Fruit fly (Drosophila melanogaster): Measurements from ENCODE around the gene Mur18B.

Gene Mur18B

DNA sequence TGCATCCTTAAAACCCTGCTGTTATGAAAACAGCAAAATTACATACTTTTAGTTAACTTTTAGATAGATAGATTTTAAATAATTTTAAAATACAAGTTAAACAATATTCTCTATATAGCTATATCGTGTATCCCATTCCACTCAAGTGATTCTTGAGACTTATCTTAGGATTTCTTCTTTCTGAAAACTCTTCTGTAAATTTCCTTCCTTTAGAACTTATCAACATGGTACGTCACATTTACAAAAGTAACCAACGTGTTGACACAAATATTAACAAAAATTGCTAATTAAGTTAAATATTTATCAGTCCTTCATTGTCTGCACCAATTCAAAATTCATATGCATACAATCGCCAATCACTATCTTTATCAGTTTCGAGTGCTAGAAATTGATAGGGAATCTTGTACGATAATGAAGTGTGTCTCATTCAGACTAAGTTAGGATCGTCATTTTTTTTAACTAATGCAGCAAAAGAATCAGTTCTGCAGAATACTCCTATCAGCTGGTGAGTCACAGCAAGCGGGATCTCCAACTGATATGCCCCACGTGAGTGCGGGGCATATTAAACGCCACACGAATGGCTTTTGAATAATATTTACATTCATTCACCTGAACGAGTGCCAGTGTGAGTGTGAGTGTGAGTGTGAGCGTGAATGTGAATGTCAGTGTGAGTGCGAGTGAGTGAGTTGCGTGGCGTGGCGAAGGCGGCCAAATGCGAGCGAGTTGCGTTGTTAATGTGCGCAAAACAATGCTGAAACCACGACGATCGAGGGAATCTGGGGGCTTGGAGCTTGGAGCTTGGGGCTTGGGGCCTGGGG lies 45.3 kb upstream of the Mur18B start:
- no peak for TF ChIP-seq ovo (GFP tag; optimal IDR thresholded peaks at IDR 0.05)
- TF ChIP-seq cic (GFP tag; optimal IDR thresholded peaks at IDR 0.05): peak; percentile 83
- no peak for TF ChIP-seq CG7045 (GFP tag; optimal IDR thresholded peaks at IDR 0.05)
- TF ChIP-seq tj (GFP tag; optimal IDR thresholded peaks at IDR 0.05): peak; percentile 1
- no peak for TF ChIP-seq CG12768 (GFP tag; optimal IDR thresholded peaks at IDR 0.05)
- no peak for TF ChIP-seq Hr96 (GFP tag; optimal IDR thresholded peaks at IDR 0.05)
- TF ChIP-seq Mnt (GFP tag; optimal IDR thresholded peaks at IDR 0.05): peak; percentile 73
- TF ChIP-seq kay (GFP tag; ENCODE audit: borderline replicate concordance): peak; percentile 91
- TF ChIP-seq CG7101 (tag; optimal IDR thresholded peaks at IDR 0.05): no peak
- TF ChIP-seq cnc (optimal IDR thresholded peaks at IDR 0.05): no peak
- TF ChIP-seq CG33017 (tag; optimal IDR thresholded peaks at IDR 0.05): no peak

DNA sequence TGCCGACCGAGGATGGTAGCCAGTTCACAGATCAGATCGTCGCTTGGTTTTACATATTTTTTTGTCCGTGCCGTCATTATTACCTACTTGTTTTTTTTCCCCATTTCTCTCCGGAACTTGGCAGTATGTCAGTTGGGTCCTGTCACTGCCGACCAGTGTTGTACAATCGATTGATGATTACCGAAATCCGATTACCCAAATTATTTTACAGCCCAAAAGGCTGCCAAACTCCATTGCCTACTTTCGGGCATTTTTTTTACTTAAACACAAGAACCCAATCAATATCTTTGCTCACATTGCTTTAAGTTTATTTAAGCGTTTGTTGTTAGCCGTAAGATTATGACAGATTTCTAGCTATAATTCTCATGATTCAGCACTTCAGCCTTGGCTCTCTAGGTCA lies 42.3 kb upstream of the Mur18B start, which contains the start of gene Inx5:
Gene Inx5 (minus strand): TSS at position 93 of the 400 bp plus-strand sequence.
- TF ChIP-seq CG14711 (tag; optimal IDR thresholded peaks at IDR 0.05): no peak
- TF ChIP-seq cnc (optimal IDR thresholded peaks at IDR 0.05): no peak
- no peak for TF ChIP-seq tj (GFP tag; optimal IDR thresholded peaks at IDR 0.05)
- no peak for TF ChIP-seq toe (GFP tag; optimal IDR thresholded peaks at IDR 0.05)
- no peak for TF ChIP-seq bab1 (GFP tag; optimal IDR thresholded peaks at IDR 0.05)
- TF ChIP-seq ovo (GFP tag; optimal IDR thresholded peaks at IDR 0.05): no peak

DNA sequence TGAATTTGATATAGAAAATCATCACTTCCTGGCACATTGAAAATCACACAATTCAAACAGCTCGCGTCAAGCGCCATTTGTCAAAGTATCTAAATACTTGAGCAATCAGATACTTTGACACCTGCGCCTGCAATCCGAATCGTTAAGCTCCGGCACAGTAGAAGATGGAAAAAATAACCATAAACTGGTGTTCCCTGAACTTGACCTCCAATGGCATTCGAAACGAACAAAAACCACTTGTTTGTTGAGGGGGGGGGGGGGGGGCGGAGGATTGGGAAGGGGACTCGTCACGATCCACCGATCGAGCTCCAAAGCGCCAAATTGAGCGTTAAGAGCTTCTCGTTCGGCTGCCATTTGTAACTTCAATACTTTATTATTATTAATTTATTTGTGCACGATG lies 41.1 kb upstream of the Mur18B start:
- no peak for TF ChIP-seq CG7101 (tag; optimal IDR thresholded peaks at IDR 0.05)
- TF ChIP-seq CG14711 (tag; optimal IDR thresholded peaks at IDR 0.05): no peak
- no peak for TF ChIP-seq kay (GFP tag; ENCODE audit: borderline replicate concordance)
- TF ChIP-seq CG33017 (tag; optimal IDR thresholded peaks at IDR 0.05): no peak

DNA sequence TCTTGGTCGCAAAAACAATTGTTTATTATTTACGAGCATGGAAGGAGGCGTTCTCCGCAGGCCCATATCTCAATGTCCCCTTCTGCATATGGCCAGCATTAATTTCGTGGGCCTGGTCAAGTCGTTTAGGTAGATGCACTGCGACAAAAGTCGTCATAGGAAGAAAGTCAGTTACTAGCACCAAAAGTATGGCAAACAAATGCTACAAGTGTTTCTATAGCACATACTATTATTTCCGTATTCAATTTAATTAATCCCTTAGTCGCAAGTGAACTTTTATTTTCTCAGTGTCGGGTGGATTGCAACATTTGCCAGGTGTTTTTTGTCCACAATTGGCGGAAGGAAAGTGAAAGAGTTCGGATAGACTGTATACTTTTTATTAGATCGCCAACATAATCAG lies 40.1 kb upstream of the Mur18B start:
- TF ChIP-seq pad (GFP tag; optimal IDR thresholded peaks at IDR 0.05) (no peak), bab1 (GFP tag; optimal IDR thresholded peaks at IDR 0.05) (no peak), CG33017 (tag; optimal IDR thresholded peaks at IDR 0.05) (no peak), CG12768 (GFP tag; optimal IDR thresholded peaks at IDR 0.05) (no peak), CG7045 (GFP tag; optimal IDR thresholded peaks at IDR 0.05) (no peak), Mnt (GFP tag; optimal IDR thresholded peaks at IDR 0.05) (no peak), Hr96 (GFP tag; optimal IDR thresholded peaks at IDR 0.05) (no peak), tj (GFP tag; optimal IDR thresholded peaks at IDR 0.05) (no peak), CG5204 (GFP tag; optimal IDR thresholded peaks at IDR 0.05) (no peak)

DNA sequence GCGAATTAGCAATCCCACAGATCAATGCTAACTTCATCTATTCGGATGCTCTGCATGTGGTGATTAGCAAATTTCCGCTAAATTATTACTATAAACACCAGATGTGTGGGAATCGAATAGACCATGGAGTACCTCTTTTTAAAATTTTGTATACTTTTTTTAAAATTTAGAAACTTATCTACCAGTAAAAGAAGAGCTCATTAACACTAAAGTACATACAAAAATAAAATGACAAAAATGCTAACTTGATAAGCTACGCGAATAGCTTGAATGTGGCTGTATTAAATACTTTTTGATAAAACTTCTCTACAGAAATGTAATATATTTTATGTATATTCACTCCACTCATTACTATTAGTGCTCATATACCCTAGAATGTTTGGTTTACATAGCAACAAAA lies 39.0 kb upstream of the Mur18B start:
- no peak for TF ChIP-seq CG12768 (GFP tag; optimal IDR thresholded peaks at IDR 0.05)
- no peak for TF ChIP-seq Crg-1 (GFP tag; optimal IDR thresholded peaks at IDR 0.05)
- no peak for TF ChIP-seq CG5204 (GFP tag; optimal IDR thresholded peaks at IDR 0.05)
- TF ChIP-seq ovo (GFP tag; optimal IDR thresholded peaks at IDR 0.05): no peak
- TF ChIP-seq CG11617 (GFP tag; optimal IDR thresholded peaks at IDR 0.05): no peak
- TF ChIP-seq toe (GFP tag; optimal IDR thresholded peaks at IDR 0.05): no peak
- TF ChIP-seq CG14711 (tag; optimal IDR thresholded peaks at IDR 0.05): no peak
- TF ChIP-seq CG33017 (tag; optimal IDR thresholded peaks at IDR 0.05): no peak
- no peak for TF ChIP-seq kay (GFP tag; ENCODE audit: borderline replicate concordance)

DNA sequence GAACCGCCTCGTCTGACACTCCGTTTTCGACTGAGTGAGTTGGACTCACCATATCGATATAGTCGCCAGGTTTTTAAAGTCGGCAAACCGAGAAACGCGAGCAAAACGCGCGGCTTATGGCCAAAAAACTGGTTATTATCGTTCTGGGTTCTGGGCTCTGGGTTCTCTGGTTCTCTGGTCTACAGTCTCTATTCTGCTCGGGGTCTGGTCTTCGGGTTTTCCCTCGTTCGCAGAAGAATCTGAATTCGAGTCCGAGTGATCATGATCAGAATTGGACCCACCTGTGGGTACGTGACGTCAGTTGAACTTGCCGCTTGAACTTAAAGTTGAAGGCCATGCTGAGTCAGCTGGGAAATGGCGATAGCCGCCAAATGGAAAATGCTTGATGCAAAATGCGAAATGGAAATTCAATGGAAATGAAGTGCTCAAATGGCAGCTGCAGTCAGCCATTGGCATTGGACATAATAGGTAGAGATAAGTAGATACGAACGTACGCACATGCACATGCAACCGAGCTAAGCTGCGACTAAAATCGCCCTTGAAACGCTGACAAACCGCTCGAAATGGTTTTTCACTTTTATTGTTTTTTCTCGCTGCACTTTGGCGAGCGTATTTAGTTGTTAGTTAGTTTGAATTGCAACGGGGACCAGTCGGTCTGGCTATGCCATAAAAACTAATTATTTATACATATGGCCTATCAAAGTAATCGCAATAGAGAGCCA lies 38.0 kb upstream of the Mur18B start, which contains the start of gene CG33939:
Gene CG33939 (minus strand): TSS at position 51 of the 722 bp plus-strand sequence.
- no peak for TF ChIP-seq pad (GFP tag; optimal IDR thresholded peaks at IDR 0.05)
- no peak for TF ChIP-seq kay (GFP tag; ENCODE audit: borderline replicate concordance)
- no peak for TF ChIP-seq bab1 (GFP tag; optimal IDR thresholded peaks at IDR 0.05)
- TF ChIP-seq Mnt (GFP tag; optimal IDR thresholded peaks at IDR 0.05): no peak
- no peak for TF ChIP-seq CG12768 (GFP tag; optimal IDR thresholded peaks at IDR 0.05)
- TF ChIP-seq CG7045 (GFP tag; optimal IDR thresholded peaks at IDR 0.05): no peak
- TF ChIP-seq Clk (GFP tag; optimal IDR thresholded peaks at IDR 0.05): no peak
- TF ChIP-seq CG33017 (tag; optimal IDR thresholded peaks at IDR 0.05): no peak
- TF ChIP-seq CG14711 (tag; optimal IDR thresholded peaks at IDR 0.05): no peak
- TF ChIP-seq CG5204 (GFP tag; optimal IDR thresholded peaks at IDR 0.05): no peak
- TF ChIP-seq toe (GFP tag; optimal IDR thresholded peaks at IDR 0.05): no peak
- TF ChIP-seq Crg-1 (GFP tag; optimal IDR thresholded peaks at IDR 0.05): no peak
- no peak for TF ChIP-seq tj (GFP tag; optimal IDR thresholded peaks at IDR 0.05)

DNA sequence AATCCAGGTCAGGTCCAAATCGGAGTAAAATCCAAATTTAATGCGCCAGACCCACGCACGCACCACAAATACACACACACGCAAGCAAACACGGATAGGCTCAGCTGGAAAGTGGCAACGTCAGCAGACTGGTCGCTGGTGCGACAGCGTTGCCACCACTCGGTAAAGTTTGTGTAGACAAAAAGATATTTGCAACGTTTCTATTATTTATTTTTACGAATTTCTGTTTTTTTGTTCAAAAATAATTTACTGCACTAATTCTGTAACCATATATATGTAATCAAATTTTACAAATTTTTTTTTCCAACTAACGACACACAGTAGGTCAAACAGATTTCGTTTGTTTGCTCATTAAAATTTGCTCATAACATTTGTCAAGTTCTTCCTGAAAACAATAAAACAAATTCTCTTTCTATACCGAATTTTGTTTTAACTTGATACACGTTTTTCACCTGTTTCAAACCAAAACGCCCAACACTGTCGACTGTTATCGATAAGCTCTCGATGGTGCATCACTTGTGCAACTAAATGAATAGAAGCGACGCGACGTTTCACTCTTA lies 33.3 kb upstream of the Mur18B start, which contains the start of the genes CG7556 and CG7453:
Gene CG7556 (minus strand): TSS at position 135 of the 560 bp plus-strand sequence.
Gene CG7453 (plus strand): TSS at position 478 of the 560 bp plus-strand sequence.
- TF ChIP-seq ovo (GFP tag; optimal IDR thresholded peaks at IDR 0.05) (peak; percentile 57), CG11617 (GFP tag; optimal IDR thresholded peaks at IDR 0.05) (peak; percentile 74), CG7101 (tag; optimal IDR thresholded peaks at IDR 0.05) (peak; percentile 65), kay (GFP tag; ENCODE audit: borderline replicate concordance) (no peak), Clk (GFP tag; optimal IDR thresholded peaks at IDR 0.05) (no peak), cnc (optimal IDR thresholded peaks at IDR 0.05) (no peak), CG14711 (tag; optimal IDR thresholded peaks at IDR 0.05) (peak; percentile 72), Mnt (GFP tag; optimal IDR thresholded peaks at IDR 0.05) (peak; percentile 66), CG7045 (GFP tag; optimal IDR thresholded peaks at IDR 0.05) (peak; percentile 56), CG1620 (GFP tag; optimal IDR thresholded peaks at IDR 0.05) (peak; percentile 76), Hr96 (GFP tag; optimal IDR thresholded peaks at IDR 0.05) (no peak), cic (GFP tag; optimal IDR thresholded peaks at IDR 0.05) (peak; percentile 15), toe (GFP tag; optimal IDR thresholded peaks at IDR 0.05) (peak; percentile 76), bab1 (GFP tag; optimal IDR thresholded peaks at IDR 0.05) (peak; percentile 81), tj (GFP tag; optimal IDR thresholded peaks at IDR 0.05) (peak; percentile 98), CG33017 (tag; optimal IDR thresholded peaks at IDR 0.05) (no peak), Crg-1 (GFP tag; optimal IDR thresholded peaks at IDR 0.05) (peak; percentile 63), pad (GFP tag; optimal IDR thresholded peaks at IDR 0.05) (peak; percentile 60), CG5204 (GFP tag; optimal IDR thresholded peaks at IDR 0.05) (peak; percentile 81), CG12768 (GFP tag; optimal IDR thresholded peaks at IDR 0.05) (peak; percentile 10)

Data from whole organism, adult.